Worm (Caenorhabditis elegans): ENCODE measurements around the gene C47E12.14.
A peak's percentile ranks its signal among the peaks of the same experiment; 100 is the strongest.

The C47E12.14 gene

ce11 chrIV:9976284-9976683 is at the start of gene C47E12.14:
Gene C47E12.14 (minus strand): TSS chrIV:9976384.
- TF ChIP-seq nhr-25 (tag; optimal IDR thresholded peaks at IDR 0.05): no peak
- no peak for TF ChIP-seq ceh-28 (tag; optimal IDR thresholded peaks at IDR 0.05)
- no peak for TF ChIP-seq nhr-23 (tag; optimal IDR thresholded peaks at IDR 0.05)
- no peak for TF ChIP-seq daf-12 (tag; optimal IDR thresholded peaks at IDR 0.05)
- TF ChIP-seq egl-5 (tag; optimal IDR thresholded peaks at IDR 0.05): no peak
- no peak for TF ChIP-seq fkh-2 (tag; optimal IDR thresholded peaks at IDR 0.05)
- no peak for TF ChIP-seq ceh-16 (tag; optimal IDR thresholded peaks at IDR 0.05)
- TF ChIP-seq sea-2 (GFP tag; optimal IDR thresholded peaks at IDR 0.05): no peak
- TF ChIP-seq ama-1 (optimal IDR thresholded peaks at IDR 0.05): no peak

DNA sequence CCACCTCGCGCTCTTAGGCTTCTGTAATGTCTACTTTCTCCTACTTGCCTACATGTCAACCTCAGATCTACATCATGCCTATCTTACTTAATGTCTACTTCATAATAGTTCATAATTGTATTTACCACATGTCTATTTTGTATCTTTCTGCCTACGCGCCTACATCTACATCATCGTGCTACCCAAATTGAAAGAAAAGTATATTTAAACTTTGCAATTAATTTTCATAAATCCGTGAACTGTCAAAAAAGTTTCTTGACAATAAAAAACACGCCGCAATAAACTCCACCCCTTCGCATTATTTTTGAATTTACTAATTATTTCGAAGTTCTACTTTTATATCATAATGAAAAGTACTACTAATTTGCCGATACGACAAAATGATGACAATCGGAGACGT is 46.8 kb upstream of the C47E12.14 start, which contains the start of gene F44D12.8:
Gene F44D12.8 (plus strand): TSS at position 301 of the 400 bp plus-strand sequence.
- TF ChIP-seq lin-15B (tag; optimal IDR thresholded peaks at IDR 0.05): no peak
- TF ChIP-seq ceh-16 (tag; optimal IDR thresholded peaks at IDR 0.05): no peak

DNA sequence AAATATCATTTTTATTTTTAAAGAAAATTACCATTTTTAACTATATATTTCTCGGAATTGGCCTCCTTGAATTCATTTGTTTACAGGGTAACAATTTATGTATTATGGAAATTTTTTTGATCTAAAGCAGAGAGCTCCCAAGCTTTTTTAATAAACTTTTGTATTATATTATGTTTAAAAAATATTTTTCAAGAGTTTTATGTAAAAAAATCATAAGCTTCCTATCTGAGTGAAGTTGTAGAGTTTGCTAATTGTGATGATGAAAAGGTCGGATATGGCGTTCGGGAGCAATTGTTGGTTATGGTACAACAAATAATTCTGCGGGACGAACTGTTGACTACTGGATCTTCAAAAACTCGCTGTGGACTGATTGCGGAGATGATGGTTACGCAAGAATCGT is 45.1 kb upstream of the C47E12.14 start, which contains the start of gene F44D12.19:
Gene F44D12.19 (plus strand): TSS at position 301 of the 400 bp plus-strand sequence.
- no peak for TF ChIP-seq lin-15B (tag; optimal IDR thresholded peaks at IDR 0.05)

DNA sequence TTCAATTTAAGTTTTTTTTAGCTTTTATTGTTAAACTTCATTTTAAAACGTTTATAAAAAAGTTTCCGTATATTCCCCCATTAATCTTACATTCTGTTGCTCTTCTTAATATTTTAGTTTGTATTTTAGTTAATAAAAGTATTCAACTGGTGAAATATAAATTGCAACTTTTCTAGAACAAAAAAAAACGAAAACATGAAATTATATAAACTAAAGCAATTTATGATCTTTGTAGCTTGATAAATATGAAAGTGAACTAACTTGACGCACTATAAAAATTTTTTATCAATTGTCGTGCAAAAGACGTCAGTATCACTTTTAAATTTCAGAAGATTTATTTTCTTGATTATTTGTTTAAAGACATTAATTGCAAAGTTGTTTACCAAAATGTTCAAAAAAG is 41.4 kb upstream of the C47E12.14 start, which contains the start of gene F44D12.2:
Gene F44D12.2 (minus strand): TSS at position 101 of the 400 bp plus-strand sequence.
- peak; percentile 22 for TF ChIP-seq pha-4 (tag; optimal IDR thresholded peaks at IDR 0.05)
- TF ChIP-seq lin-39 (tag; optimal IDR thresholded peaks at IDR 0.05): no peak
- peak; percentile 1 for TF ChIP-seq pqm-1 (tag; optimal IDR thresholded peaks at IDR 0.05)

DNA sequence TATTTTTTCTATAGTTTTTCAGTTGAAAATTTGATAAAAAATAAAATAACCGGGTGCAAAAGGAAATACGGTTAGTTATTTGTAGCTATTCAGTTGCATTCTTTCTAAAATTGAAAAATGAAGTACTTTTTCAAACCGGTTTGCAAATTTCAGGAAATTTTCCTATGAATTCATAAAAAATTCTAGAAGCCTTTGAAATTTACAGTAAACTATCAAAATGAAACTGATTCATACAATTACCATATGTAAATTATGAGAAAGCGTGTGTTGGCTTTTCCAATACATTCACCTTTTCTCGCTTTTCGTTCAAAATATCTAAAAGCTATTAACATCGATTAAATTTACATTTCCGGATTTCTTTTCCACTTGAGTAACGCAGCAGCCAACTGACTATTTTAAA is 40.8 kb upstream of the C47E12.14 start, which contains the start of gene ent-7:
Gene ent-7 (plus strand): TSS at position 301 of the 400 bp plus-strand sequence.
- TF ChIP-seq pha-4 (tag; optimal IDR thresholded peaks at IDR 0.05): no peak
- no peak for TF ChIP-seq ztf-4 (tag; optimal IDR thresholded peaks at IDR 0.05)
- no peak for TF ChIP-seq mml-1 (tag; optimal IDR thresholded peaks at IDR 0.05)
- TF ChIP-seq lin-15B (tag; optimal IDR thresholded peaks at IDR 0.05): no peak
- TF ChIP-seq nfya-1 (tag; optimal IDR thresholded peaks at IDR 0.05; ENCODE audit: insufficient read depth): no peak
- TF ChIP-seq eor-1 (tag; optimal IDR thresholded peaks at IDR 0.05): no peak
- TF ChIP-seq zag-1 (tag; optimal IDR thresholded peaks at IDR 0.05): no peak
- no peak for TF ChIP-seq ceh-9 (tag; optimal IDR thresholded peaks at IDR 0.05)
- no peak for TF ChIP-seq fkh-2 (tag; optimal IDR thresholded peaks at IDR 0.05)
- no peak for TF ChIP-seq elt-3 (tag; optimal IDR thresholded peaks at IDR 0.05)
- no peak for TF ChIP-seq pqm-1 (tag; optimal IDR thresholded peaks at IDR 0.05)
- no peak for TF ChIP-seq nhr-12 (tag; optimal IDR thresholded peaks at IDR 0.05)
- no peak for TF ChIP-seq ztf-11 (tag; optimal IDR thresholded peaks at IDR 0.05)
- no peak for TF ChIP-seq nhr-43 (tag; optimal IDR thresholded peaks at IDR 0.05; ENCODE audit: poor library complexity, severe bottlenecking)
- TF ChIP-seq egl-5 (tag; optimal IDR thresholded peaks at IDR 0.05): no peak
- TF ChIP-seq egl-27 (tag; optimal IDR thresholded peaks at IDR 0.05): no peak
- no peak for TF ChIP-seq nhr-77 (tag; optimal IDR thresholded peaks at IDR 0.05)
- no peak for TF ChIP-seq hmg-11 (tag; optimal IDR thresholded peaks at IDR 0.05)
- no peak for TF ChIP-seq mdl-1 (tag; optimal IDR thresholded peaks at IDR 0.05)

ce11 chrIV:10009536-10009935 is 33.4 kb upstream of the C47E12.14 start, which contains the start of gene magu-4:
Gene magu-4 (plus strand): TSS chrIV:10009753.
- TF ChIP-seq ceh-9 (tag; optimal IDR thresholded peaks at IDR 0.05) (no peak), nhr-23 (tag; optimal IDR thresholded peaks at IDR 0.05) (peak; percentile 61)

DNA sequence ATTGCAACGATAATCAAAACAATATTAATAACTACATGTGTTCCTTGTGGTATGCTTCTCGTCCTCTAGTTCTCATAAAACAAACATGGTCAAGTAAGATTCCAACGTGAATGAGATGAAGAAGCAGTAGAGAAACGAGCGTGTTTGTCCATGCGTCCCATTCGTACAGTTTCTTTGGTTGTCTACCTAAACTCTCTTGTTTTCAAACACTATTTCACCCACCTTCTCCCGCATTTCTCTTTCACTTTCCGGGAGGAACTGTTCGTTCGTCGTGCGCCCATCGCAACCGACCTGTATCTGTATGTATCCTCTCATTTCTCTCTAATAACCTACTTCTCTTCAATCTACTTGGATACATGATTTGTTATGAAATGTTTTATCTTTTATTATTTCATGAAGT is 31.6 kb upstream of the C47E12.14 start:
- TF ChIP-seq lin-15B (tag; optimal IDR thresholded peaks at IDR 0.05): no peak
- TF ChIP-seq nhr-23 (tag; optimal IDR thresholded peaks at IDR 0.05): peak; percentile 91
- peak; percentile 22 for TF ChIP-seq hmg-11 (tag; optimal IDR thresholded peaks at IDR 0.05)
- TF ChIP-seq nhr-25 (tag; optimal IDR thresholded peaks at IDR 0.05): peak; percentile 78
- TF ChIP-seq pha-4 (tag; optimal IDR thresholded peaks at IDR 0.05): peak; percentile 63
- no peak for TF ChIP-seq ceh-16 (tag; optimal IDR thresholded peaks at IDR 0.05)
- no peak for TF ChIP-seq mml-1 (tag; optimal IDR thresholded peaks at IDR 0.05)
- TF ChIP-seq nhr-43 (tag; optimal IDR thresholded peaks at IDR 0.05; ENCODE audit: poor library complexity, severe bottlenecking): peak; percentile 41

All from whole organism, L3 larva.